Fruit fly (Drosophila melanogaster) whole organism, embryonic: ENCODE data around the gene Neu2.

Source experiments
- Atf-2 ChIP-seq: fragments of 200-800 bp; sonication (Bioruptor generic); optimal IDR thresholded peaks from 2 replicates; lab custom pipeline; 2016; ENCODE audit warnings: missing biosample characterization, missing genetic modification characterization
- Bdp1 ChIP-seq: fragments of 200-800 bp; sonication (Bioruptor generic); optimal IDR thresholded peaks from 3 replicates; lab custom pipeline; 2016; ENCODE audit warnings: missing biosample characterization, missing genetic modification characterization
- CG10366 ChIP-seq: fragments of 200-800 bp; sonication (Bioruptor generic); IDR thresholded peaks from 2 replicates; pipeline ENCODE4 v1.3.6; 2022; ENCODE audit warnings: missing biosample characterization, missing genetic modification characterization
- CG12104 ChIP-seq: fragments of 200-800 bp; sonication (Bioruptor generic); optimal IDR thresholded peaks from 3 replicates; lab custom pipeline; 2016; ENCODE audit warnings: missing biosample characterization, missing genetic modification characterization
- CG1529 ChIP-seq: fragments of 200-800 bp; sonication (Bioruptor generic); optimal IDR thresholded peaks from 3 replicates; lab custom pipeline; 2018; ENCODE audit warnings: missing biosample characterization, missing genetic modification characterization
- CG1647 ChIP-seq: fragments of 200-800 bp; sonication (Bioruptor generic); optimal IDR thresholded peaks from 3 replicates; lab custom pipeline; 2016; ENCODE audit warnings: missing biosample characterization, missing genetic modification characterization
- CG1792 ChIP-seq: fragments of 200-800 bp; sonication (Bioruptor generic); optimal IDR thresholded peaks from 2 replicates; lab custom pipeline; 2016; ENCODE audit warnings: missing biosample characterization, missing genetic modification characterization
- CG2120 ChIP-seq: fragments of 200-800 bp; sonication (Bioruptor generic); optimal IDR thresholded peaks from 3 replicates; lab custom pipeline; 2016; ENCODE audit warnings: missing biosample characterization, missing genetic modification characterization
- CG2199 ChIP-seq: fragments of 200-800 bp; sonication (Bioruptor generic); IDR thresholded peaks from 3 replicates; pipeline ENCODE4 v1.3.6; 2022; ENCODE audit warnings: missing biosample characterization, missing genetic modification characterization
- CG4360 ChIP-seq: fragments of 200-800 bp; sonication (Bioruptor generic); IDR thresholded peaks from 2 replicates; pipeline ENCODE4 v1.3.6; 2022; ENCODE audit warnings: missing biosample characterization, missing genetic modification characterization
- CG43689 ChIP-seq: fragments of 200-800 bp; sonication (Bioruptor generic); IDR thresholded peaks from 2 replicates; pipeline ENCODE4 v1.3.6; 2022; ENCODE audit warnings: missing biosample characterization, missing genetic modification characterization
- CG4820 ChIP-seq: fragments of 200-800 bp; sonication (Bioruptor generic); optimal IDR thresholded peaks from 3 replicates; lab custom pipeline; 2016; ENCODE audit warnings: missing biosample characterization, missing genetic modification characterization
- CG5953 ChIP-seq: fragments of 200-800 bp; sonication (Bioruptor generic); IDR thresholded peaks from 2 replicates; pipeline ENCODE4 v1.3.6; 2022; ENCODE audit warnings: missing biosample characterization, missing genetic modification characterization
- CG6791 ChIP-seq: fragments of 200-800 bp; sonication (Bioruptor generic); IDR thresholded peaks from 3 replicates; pipeline ENCODE4 v1.3.6; 2022; ENCODE audit warnings: missing biosample characterization, missing genetic modification characterization; ENCODE audit not compliant: partially characterized antibody
- CG8281 ChIP-seq: fragments of 200-800 bp; sonication (Bioruptor generic); optimal IDR thresholded peaks from 2 replicates; lab custom pipeline; 2018; ENCODE audit warnings: missing biosample characterization, mild to moderate bottlenecking, missing genetic modification characterization, moderate library complexity
- CG8290 ChIP-seq, 3 experiments: fragments of 200-800 bp; sonication (Bioruptor generic); optimal IDR thresholded peaks; 2 replicates each; lab custom pipeline; 2016 to 2019; ENCODE audit warnings: missing biosample characterization in 3 of 3, missing genetic modification characterization in 3 of 3, mild to moderate bottlenecking in 2 of 3, moderate library complexity in 1 of 3
- CG8944 ChIP-seq: fragments of 200-800 bp; sonication (Bioruptor generic); optimal IDR thresholded peaks from 3 replicates; lab custom pipeline; 2016; ENCODE audit warnings: missing biosample characterization, missing genetic modification characterization
- CG9797 ChIP-seq: fragments of 200-800 bp; sonication (Bioruptor generic); optimal IDR thresholded peaks from 3 replicates; lab custom pipeline; 2018; ENCODE audit warnings: missing biosample characterization, mild to moderate bottlenecking, missing genetic modification characterization
- Dip3 ChIP-seq: fragments of 200-800 bp; sonication (Bioruptor generic); optimal IDR thresholded peaks from 3 replicates; lab custom pipeline; 2016; ENCODE audit warnings: missing biosample characterization, missing genetic modification characterization
- Doc3 ChIP-seq: fragments of 200-800 bp; sonication (Bioruptor generic); IDR thresholded peaks from 3 replicates; pipeline ENCODE4 v1.3.6; 2022; ENCODE audit warnings: missing biosample characterization, missing genetic modification characterization; ENCODE audit not compliant: partially characterized antibody
- H2.0 ChIP-seq: fragments of 200-800 bp; sonication (Bioruptor generic); IDR thresholded peaks from 2 replicates; pipeline ENCODE4 v1.3.6; 2022; ENCODE audit warnings: missing biosample characterization, missing genetic modification characterization
- HmgD ChIP-seq: fragments of 200-800 bp; sonication (Bioruptor generic); optimal IDR thresholded peaks from 3 replicates; lab custom pipeline; 2016; ENCODE audit warnings: missing biosample characterization, missing genetic modification characterization
- HmgZ ChIP-seq: fragments of 200-800 bp; sonication (Bioruptor generic); optimal IDR thresholded peaks from 2 replicates; lab custom pipeline; 2018; ENCODE audit warnings: missing biosample characterization, mild to moderate bottlenecking, missing genetic modification characterization
- Lim3 ChIP-seq: fragments of 200-800 bp; sonication (Bioruptor generic); IDR thresholded peaks from 2 replicates; pipeline ENCODE4 v1.3.6; 2022; ENCODE audit warnings: missing biosample characterization, missing genetic modification characterization
- NC2β ChIP-seq: fragments of 200-800 bp; sonication (Bioruptor generic); optimal IDR thresholded peaks from 2 replicates; lab custom pipeline; 2016; ENCODE audit warnings: missing biosample characterization, missing genetic modification characterization
- Neu2 ChIP-seq: fragments of 200-800 bp; sonication (Bioruptor generic); optimal IDR thresholded peaks from 3 replicates; lab custom pipeline; 2016; ENCODE audit warnings: missing biosample characterization, missing genetic modification characterization, borderline replicate concordance
- Rx ChIP-seq: fragments of 200-800 bp; sonication (Bioruptor generic); IDR thresholded peaks from 2 replicates; pipeline ENCODE4 v1.3.6; 2022; ENCODE audit warnings: missing biosample characterization, missing genetic modification characterization
- Scr ChIP-seq: fragments of 200-800 bp; sonication (Bioruptor generic); IDR thresholded peaks from 2 replicates; pipeline ENCODE4 v1.3.6; 2022; ENCODE audit warnings: missing biosample characterization, missing genetic modification characterization; ENCODE audit not compliant: partially characterized antibody
- Sin3A ChIP-seq: fragments of >200 bp; optimal IDR thresholded peaks from 2 replicates; lab custom pipeline; 2018
- bab2 ChIP-seq: fragments of 200-800 bp; sonication (Bioruptor generic); optimal IDR thresholded peaks from 2 replicates; lab custom pipeline; 2016; ENCODE audit warnings: missing biosample characterization, missing genetic modification characterization
- bsh ChIP-seq, 2 experiments: fragments of 200-800 bp; sonication (Bioruptor generic); optimal IDR thresholded peaks; 2 replicates each; lab custom pipeline; 2017 to 2018; ENCODE audit warnings: mild to moderate bottlenecking in 2 of 2, missing biosample characterization in 2 of 2, missing genetic modification characterization in 2 of 2, moderate library complexity in 1 of 2
- crc ChIP-seq: fragments of 200-800 bp; sonication (Bioruptor generic); optimal IDR thresholded peaks from 2 replicates; lab custom pipeline; 2016; ENCODE audit warnings: missing biosample characterization, missing genetic modification characterization
- cwo ChIP-seq: fragments of 200-800 bp; sonication (Bioruptor generic); optimal IDR thresholded peaks from 3 replicates; lab custom pipeline; 2017; ENCODE audit warnings: missing biosample characterization, missing genetic modification characterization, mild to moderate bottlenecking, moderate library complexity, missing genetic modification reagents
- dysf ChIP-seq: fragments of 200-800 bp; sonication (Bioruptor generic); IDR thresholded peaks from 3 replicates; pipeline ENCODE4 v1.3.6; 2022; ENCODE audit warnings: missing biosample characterization, missing genetic modification characterization
- gfzf ChIP-seq: fragments of 200-800 bp; sonication (Bioruptor generic); optimal IDR thresholded peaks from 2 replicates; lab custom pipeline; 2016; ENCODE audit warnings: missing biosample characterization, mild to moderate bottlenecking, missing genetic modification characterization, moderate library complexity
- jigr1 ChIP-seq: fragments of 200-800 bp; sonication (Bioruptor generic); IDR thresholded peaks from 3 replicates; pipeline ENCODE4 v1.3.6; 2022; ENCODE audit warnings: missing biosample characterization, missing genetic modification characterization
- jumu ChIP-seq: fragments of 200-800 bp; sonication (Bioruptor generic); optimal IDR thresholded peaks from 3 replicates; lab custom pipeline; 2016; ENCODE audit warnings: missing biosample characterization, missing genetic modification characterization
- lilli ChIP-seq: fragments of 200-800 bp; sonication (Bioruptor generic); optimal IDR thresholded peaks from 3 replicates; lab custom pipeline; 2016; ENCODE audit warnings: missing biosample characterization, missing genetic modification characterization
- pho ChIP-seq: fragments of 200-800 bp; sonication (Bioruptor generic); optimal IDR thresholded peaks from 2 replicates; lab custom pipeline; 2016; ENCODE audit warnings: missing biosample characterization, missing genetic modification characterization
- rib ChIP-seq: fragments of 200-800 bp; sonication (Bioruptor generic); IDR thresholded peaks from 2 replicates; pipeline ENCODE4 v1.3.6; 2022; ENCODE audit warnings: missing biosample characterization, missing genetic modification characterization
- row ChIP-seq: fragments of 200-800 bp; sonication (Bioruptor generic); IDR thresholded peaks from 3 replicates; pipeline ENCODE4 v1.3.6; 2022; ENCODE audit warnings: missing biosample characterization, missing genetic modification characterization
- sd ChIP-seq: fragments of 200-800 bp; sonication (Bioruptor generic); optimal IDR thresholded peaks from 3 replicates; lab custom pipeline; 2018; ENCODE audit warnings: missing biosample characterization, mild to moderate bottlenecking, missing genetic modification characterization, moderate library complexity
- slp2 ChIP-seq: fragments of 200-800 bp; sonication (Bioruptor generic); optimal IDR thresholded peaks from 2 replicates; lab custom pipeline; 2016; ENCODE audit warnings: missing biosample characterization, missing genetic modification characterization
- tna ChIP-seq: fragments of 200-800 bp; sonication (Bioruptor generic); IDR thresholded peaks from 2 replicates; pipeline ENCODE4 v1.3.6; 2022; ENCODE audit warnings: missing biosample characterization, missing genetic modification characterization; ENCODE audit not compliant: partially characterized antibody
- tx ChIP-seq: fragments of 200-800 bp; sonication (Bioruptor generic); optimal IDR thresholded peaks from 2 replicates; lab custom pipeline; 2016; ENCODE audit warnings: missing biosample characterization, missing genetic modification characterization
- zen ChIP-seq: fragments of 200-800 bp; sonication (Bioruptor generic); optimal IDR thresholded peaks from 3 replicates; lab custom pipeline; 2018; ENCODE audit warnings: missing biosample characterization, mild to moderate bottlenecking, missing genetic modification characterization, moderate library complexity
- zfh1 ChIP-seq: fragments of 200-800 bp; sonication (Bioruptor generic); IDR thresholded peaks from 3 replicates; pipeline ENCODE4 v1.3.6; 2022; ENCODE audit warnings: missing biosample characterization, missing genetic modification characterization

Neu2 gene

DNA sequence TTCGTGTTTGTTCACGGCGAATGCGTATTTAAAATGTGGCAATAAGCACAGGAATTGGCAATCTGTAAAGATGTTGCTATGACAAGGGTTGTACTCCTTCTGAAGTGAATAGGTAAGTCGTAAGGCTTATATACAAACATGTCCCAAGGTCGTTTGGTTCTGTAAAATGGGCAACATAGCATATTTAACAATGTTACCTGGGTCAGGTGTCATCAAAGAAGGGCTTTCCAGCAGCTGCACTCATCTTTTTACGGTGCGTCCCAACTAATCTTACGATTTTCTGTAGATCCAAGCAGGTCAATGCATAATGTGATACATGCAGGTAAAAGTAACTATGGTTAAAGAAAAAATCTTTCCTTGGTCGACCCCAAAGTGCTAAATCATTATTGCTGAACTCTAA is at the start of gene Neu2:
Gene Neu2 (minus strand): TSS at position 101 of the 400 bp plus-strand sequence.
- TF ChIP-seq pho (no peak), CG4360 (no peak), Neu2 (GFP tag; lab: Kevin White, UChicago) (peak; percentile 9), CG8944 (GFP tag; lab: Kevin White, UChicago) (no peak)

DNA sequence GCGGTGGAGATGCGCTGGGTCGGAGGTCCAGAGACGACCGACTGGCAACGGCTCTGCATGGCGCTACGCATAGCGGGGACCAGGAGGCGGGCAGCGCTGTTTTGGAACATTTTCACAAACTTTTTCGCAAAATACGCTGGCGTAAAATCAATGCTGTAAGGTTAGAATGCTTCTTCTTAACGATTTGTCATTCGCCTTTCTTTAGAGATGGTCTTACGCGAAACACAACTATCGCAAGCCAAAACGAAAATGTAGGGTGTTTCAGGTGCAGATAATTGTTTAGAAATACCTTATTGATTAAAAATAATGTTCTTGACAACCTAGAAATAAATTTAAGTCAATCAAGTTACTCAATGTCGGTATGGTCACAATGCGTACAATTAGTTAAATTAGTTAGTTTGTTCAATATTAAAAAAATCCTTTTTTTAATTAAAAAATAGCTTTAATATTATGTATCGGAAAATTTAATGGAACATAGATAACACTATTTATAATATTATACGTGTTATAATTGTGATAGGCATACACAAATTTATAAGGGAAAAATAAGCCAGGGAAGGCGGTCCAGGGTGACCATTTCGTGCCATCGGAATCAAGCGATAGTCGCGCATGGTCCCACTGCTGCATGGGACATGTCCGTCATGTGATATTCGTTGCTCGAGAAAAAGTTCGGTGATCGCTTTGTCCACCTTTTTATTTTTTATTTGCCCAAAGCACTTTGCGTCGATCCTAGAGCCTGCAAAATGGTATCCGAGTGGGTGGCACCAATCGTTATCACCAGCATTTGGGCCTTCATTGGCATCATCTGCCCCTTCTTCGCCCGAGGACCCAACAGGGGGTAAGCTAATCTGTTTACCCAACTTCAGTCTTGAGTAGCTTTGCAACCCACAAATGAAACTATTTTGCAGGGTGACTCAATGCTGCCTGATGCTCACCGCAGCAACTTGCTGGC is 49.1 kb upstream of the Neu2 start, which contains the start of the genes COX8 and VhaM9.7-b:
Gene COX8 (minus strand): TSS at position 203 of the 952 bp plus-strand sequence.
Gene VhaM9.7-b (plus strand): TSS at position 618 of the 952 bp plus-strand sequence.
- peak; percentile 49 for TF ChIP-seq bab2 (GFP tag; lab: Kevin White, UChicago)
- TF ChIP-seq Rx (GFP tag; lab: Robert Waterston, UW), result peak; percentile 37; the same call in 1 of the 2 replicates
- TF ChIP-seq row (GFP tag; lab: Robert Waterston, UW), result peak; percentile 91
- peak; percentile 13 for TF ChIP-seq Dip3
- TF ChIP-seq CG6791, result peak; percentile 69
- peak; percentile 64 for TF ChIP-seq CG8281 (tag; lab: Kevin White, UChicago)
- TF ChIP-seq NC2β (GFP tag; lab: Kevin White, UChicago), result peak; percentile 24
- peak; percentile 41 for TF ChIP-seq CG12104
- TF ChIP-seq tx (GFP tag; lab: Kevin White, UChicago), result peak; percentile 25
- no peak for TF ChIP-seq Lim3 (GFP tag; lab: Robert Waterston, UW)
- no peak for TF ChIP-seq CG43689 (GFP tag; lab: Robert Waterston, UW)
- no peak for TF ChIP-seq crc (GFP tag; lab: Kevin White, UChicago)
- 0 out of 2 replicates have a peak, but pooled peaks have one; percentile 10 for TF ChIP-seq rib (GFP tag; lab: Robert Waterston, UW)
- peak; percentile 21 for TF ChIP-seq HmgD (GFP tag; lab: Kevin White, UChicago)
- peak; percentile 63 for TF ChIP-seq HmgZ (tag; lab: Kevin White, UChicago)
- peak; percentile 55 for TF ChIP-seq zen (tag; lab: Kevin White, UChicago)
- TF ChIP-seq H2.0, result peak; percentile 48
- no peak for TF ChIP-seq CG1529
- TF ChIP-seq bsh (GFP tag; optimal IDR thresholded peaks at IDR 0.05; lab: Kevin White, UChicago), result no peak
- TF ChIP-seq cwo (GFP tag; lab: Kevin White, UChicago), result no peak
- no peak for TF ChIP-seq CG5953 (GFP tag; lab: Robert Waterston, UW)
- peak; percentile 61; the same call in 1 of the 2 replicates for TF ChIP-seq CG10366
- peak; percentile 42 for TF ChIP-seq CG8290 (GFP tag; optimal IDR thresholded peaks at IDR 0.05; lab: Kevin White, UChicago)
- TF ChIP-seq CG8290 (tag; optimal IDR thresholded peaks at IDR 0.05; lab: Kevin White, UChicago), result peak; percentile 51 to 86
- TF ChIP-seq tna (GFP tag; lab: Robert Waterston, UW), result 0 out of 2 replicates have a peak, but pooled peaks have one; percentile 28
- TF ChIP-seq Doc3 (GFP tag; lab: Robert Waterston, UW), result peak; percentile 66
- TF ChIP-seq CG2120, result peak; percentile 72
- TF ChIP-seq jumu (GFP tag; lab: Kevin White, UChicago), result peak; percentile 44
- TF ChIP-seq jigr1, result peak; percentile 34; the same call in 1 of the 3 replicates
- TF ChIP-seq dysf (GFP tag; lab: Robert Waterston, UW), result 0 out of 3 replicates have a peak, but pooled peaks have one; percentile 57
- peak; percentile 77 for TF ChIP-seq Scr (GFP tag; lab: Robert Waterston, UW)
- peak; percentile 73 for TF ChIP-seq Sin3A
- peak; percentile 86 for TF ChIP-seq CG9797 (GFP tag; lab: Kevin White, UChicago)
- TF ChIP-seq CG1792 (GFP tag; lab: Kevin White, UChicago), result no peak
- TF ChIP-seq CG4820 (GFP tag; lab: Kevin White, UChicago), result peak; percentile 68
- no peak for TF ChIP-seq Bdp1 (GFP tag; lab: Kevin White, UChicago)
- TF ChIP-seq slp2 (GFP tag; lab: Kevin White, UChicago), result peak; percentile 2
- peak; percentile 57; the same call in 1 of the 3 replicates for TF ChIP-seq CG2199
- peak; percentile 69 for TF ChIP-seq gfzf (GFP tag; lab: Kevin White, UChicago)
- peak; percentile 43 for TF ChIP-seq Atf-2 (GFP tag; lab: Kevin White, UChicago)
- peak; percentile 25 for TF ChIP-seq CG1647 (GFP tag; lab: Kevin White, UChicago)
- peak; percentile 80 for TF ChIP-seq zfh1 (GFP tag; lab: Robert Waterston, UW)
- peak; percentile 80 for TF ChIP-seq lilli (GFP tag; lab: Kevin White, UChicago)
- no peak for TF ChIP-seq sd (tag; lab: Kevin White, UChicago)
